Fruit fly (Drosophila melanogaster): ENCODE data around the gene CG33635.

The CG33635 gene

dm6 chr2L:166115-167069 is 7.9 kb upstream of the CG33635 start (continued):
- no peak for TF ChIP-seq CG32532 (GFP tag; IDR thresholded peaks at IDR 0.05)
- TF ChIP-seq Dbx (GFP tag; IDR thresholded peaks at IDR 0.05): no peak
- no peak for TF ChIP-seq CG2129 (GFP tag; IDR thresholded peaks at IDR 0.05; ENCODE audit: partially characterized antibody)
- peak; percentile 85 for TF ChIP-seq CG2678 (tag; optimal IDR thresholded peaks at IDR 0.05)
- TF ChIP-seq Optix (GFP tag; IDR thresholded peaks at IDR 0.05): no peak
- TF ChIP-seq CG11085 (GFP tag; IDR thresholded peaks at IDR 0.05): no peak
- TF ChIP-seq CG3838 (GFP tag; optimal IDR thresholded peaks at IDR 0.05): peak; percentile 62
- TF ChIP-seq CG15269 (tag; optimal IDR thresholded peaks at IDR 0.05): peak; percentile 67
- TF ChIP-seq dmrt99B (tag; optimal IDR thresholded peaks at IDR 0.05): peak; percentile 70
- no peak for TF ChIP-seq CG42726 (GFP tag; IDR thresholded peaks at IDR 0.05; ENCODE audit: partially characterized antibody)
- TF ChIP-seq hb (GFP tag; IDR thresholded peaks at IDR 0.05; ENCODE audit: partially characterized antibody): no peak
- no peak for TF ChIP-seq CG5245 (GFP tag; optimal IDR thresholded peaks at IDR 0.05)
- peak; percentile 71 for TF ChIP-seq CG33213 (GFP tag; optimal IDR thresholded peaks at IDR 0.05)
- peak; percentile 36 for TF ChIP-seq Nf-YB (GFP tag; optimal IDR thresholded peaks at IDR 0.05)
- TF ChIP-seq Hr39 (optimal IDR thresholded peaks at IDR 0.05): no peak
- TF ChIP-seq CG15073 (GFP tag; optimal IDR thresholded peaks at IDR 0.05): no peak
- no peak for TF ChIP-seq CG7963 (GFP tag; IDR thresholded peaks at IDR 0.05; ENCODE audit: partially characterized antibody)
- no peak for TF ChIP-seq sob (GFP tag; IDR thresholded peaks at IDR 0.05)
- TF ChIP-seq CG17612 (GFP tag; IDR thresholded peaks at IDR 0.05): no peak
- no peak for TF ChIP-seq Ada2b (GFP tag; IDR thresholded peaks at IDR 0.05)
- TF ChIP-seq her (GFP tag; optimal IDR thresholded peaks at IDR 0.05): peak; percentile 68
- TF ChIP-seq Lhr (GFP tag; optimal IDR thresholded peaks at IDR 0.05): no peak
- peak; percentile 86 for TF ChIP-seq Asciz (GFP tag; optimal IDR thresholded peaks at IDR 0.05)
- TF ChIP-seq CG6272 (GFP tag; IDR thresholded peaks at IDR 0.05): no peak
- no peak for TF ChIP-seq knrl (GFP tag; IDR thresholded peaks at IDR 0.05; ENCODE audit: partially characterized antibody)
- no peak for TF ChIP-seq emc (GFP tag; optimal IDR thresholded peaks at IDR 0.05)
- TF ChIP-seq Ets65A (GFP tag): no peak
- TF ChIP-seq Blimp-1 (GFP tag; optimal IDR thresholded peaks at IDR 0.05): peak; percentile 60
- TF ChIP-seq CG10979 (tag; optimal IDR thresholded peaks at IDR 0.05): peak; percentile 43
- TF ChIP-seq bsh (GFP tag; optimal IDR thresholded peaks at IDR 0.05): peak; percentile 43 to 100
- TF ChIP-seq ttk (GFP tag; IDR thresholded peaks at IDR 0.05): no peak
- TF ChIP-seq ems (GFP tag; optimal IDR thresholded peaks at IDR 0.05): peak; percentile 58
- no peak for TF ChIP-seq Abd-B (GFP tag; optimal IDR thresholded peaks at IDR 0.05)
- TF ChIP-seq pb (GFP tag; optimal IDR thresholded peaks at IDR 0.05): peak; percentile 47
- TF ChIP-seq zfh2 (GFP tag; optimal IDR thresholded peaks at IDR 0.05): peak; percentile 45
- TF ChIP-seq CTCF (GFP tag; optimal IDR thresholded peaks at IDR 0.05): no peak
- peak; percentile 98 for TF ChIP-seq mirr (GFP tag; optimal IDR thresholded peaks at IDR 0.05)
- peak; percentile 59 for TF ChIP-seq CG10431 (GFP tag; optimal IDR thresholded peaks at IDR 0.05)
- no peak for TF ChIP-seq Opbp (GFP tag; IDR thresholded peaks at IDR 0.05; ENCODE audit: partially characterized antibody)
- TF ChIP-seq kay (GFP tag; optimal IDR thresholded peaks at IDR 0.05): peak; percentile 35
- no peak for TF ChIP-seq gfzf (GFP tag; optimal IDR thresholded peaks at IDR 0.05)
- no peak for TF ChIP-seq CG31224 (GFP tag; IDR thresholded peaks at IDR 0.05)
- no peak for TF ChIP-seq dimm (GFP tag; IDR thresholded peaks at IDR 0.05)
- TF ChIP-seq CG3995 (GFP tag; optimal IDR thresholded peaks at IDR 0.05): peak; percentile 38
- peak; percentile 62 for TF ChIP-seq CG13424 (tag; optimal IDR thresholded peaks at IDR 0.05)
- peak; percentile 62 for TF ChIP-seq Max (GFP tag; optimal IDR thresholded peaks at IDR 0.05)
- TF ChIP-seq CG7745 (tag; optimal IDR thresholded peaks at IDR 0.05): peak; percentile 61
- TF ChIP-seq Dad (GFP tag; optimal IDR thresholded peaks at IDR 0.05): peak; percentile 2
- peak; percentile 63 for TF ChIP-seq CG12769 (tag; optimal IDR thresholded peaks at IDR 0.05)
